Worm (Caenorhabditis elegans): ENCODE measurements around the gene F41E7.2.

Gene F41E7.2

ce11 chrX:10306923-10307322 lies 33.4 kb downstream of the F41E7.2 start:
- TF ChIP-seq B0310.2 (tag; optimal IDR thresholded peaks at IDR 0.05), result no peak
- TF ChIP-seq ceh-36 (tag; optimal IDR thresholded peaks at IDR 0.05), result no peak
- TF ChIP-seq hmg-4 (GFP tag; optimal IDR thresholded peaks at IDR 0.05), result no peak
- no peak for TF ChIP-seq flt-1 (GFP tag; IDR thresholded peaks at IDR 0.05)
- no peak for TF ChIP-seq scrt-1 (GFP tag; IDR thresholded peaks at IDR 0.05)
- TF ChIP-seq aly-1 (tag; optimal IDR thresholded peaks at IDR 0.05), result no peak
- no peak for TF ChIP-seq ama-1 (optimal IDR thresholded peaks at IDR 0.05)
- TF ChIP-seq tbx-11 (GFP tag; IDR thresholded peaks at IDR 0.05), result no peak

- TF ChIP-seq tbx-37 (GFP tag; conservative IDR thresholded peaks at IDR 0.05) (no peak), ama-1 (optimal IDR thresholded peaks at IDR 0.05) (no peak), aly-1 (tag; optimal IDR thresholded peaks at IDR 0.05) (no peak), F13C5.2 (tag; optimal IDR thresholded peaks at IDR 0.05) (no peak), tra-4 (tag; optimal IDR thresholded peaks at IDR 0.05) (no peak), B0310.2 (tag; optimal IDR thresholded peaks at IDR 0.05) (no peak), hnd-1 (tag; optimal IDR thresholded peaks at IDR 0.05) (no peak), ceh-13 (GFP tag; optimal IDR thresholded peaks at IDR 0.05) (no peak), tbx-11 (GFP tag; IDR thresholded peaks at IDR 0.05) (no peak), ceh-36 (tag; optimal IDR thresholded peaks at IDR 0.05) (no peak), ets-7 (tag; optimal IDR thresholded peaks at IDR 0.05) (no peak), hmbx-1 (tag; optimal IDR thresholded peaks at IDR 0.05) (no peak), scrt-1 (GFP tag; IDR thresholded peaks at IDR 0.05) (no peak), sea-1 (GFP tag; conservative IDR thresholded peaks at IDR 0.05) (no peak)
These were observed 34.0 kb downstream of the F41E7.2 start, which contains the start of gene F41E7.7 for ce11 chrX:10307495-10307894. F41E7.7 (plus strand) TSS chrX:10307795.

- TF ChIP-seq hnd-1 (tag; optimal IDR thresholded peaks at IDR 0.05), result no peak
- TF ChIP-seq ceh-13 (GFP tag; optimal IDR thresholded peaks at IDR 0.05), result no peak
- TF ChIP-seq aly-1 (tag; optimal IDR thresholded peaks at IDR 0.05), result no peak
- TF ChIP-seq ama-1 (optimal IDR thresholded peaks at IDR 0.05), result no peak
- TF ChIP-seq flt-1 (GFP tag; IDR thresholded peaks at IDR 0.05), result no peak
- no peak for TF ChIP-seq sea-1 (GFP tag; conservative IDR thresholded peaks at IDR 0.05)
- TF ChIP-seq hmbx-1 (tag; optimal IDR thresholded peaks at IDR 0.05), result no peak
- TF ChIP-seq tbx-37 (GFP tag; conservative IDR thresholded peaks at IDR 0.05), result no peak
- no peak for TF ChIP-seq tra-4 (tag; optimal IDR thresholded peaks at IDR 0.05)
- TF ChIP-seq ets-7 (tag; optimal IDR thresholded peaks at IDR 0.05), result no peak
- TF ChIP-seq pes-1 (GFP tag; IDR thresholded peaks at IDR 0.05), result no peak
- TF ChIP-seq tbx-11 (GFP tag; IDR thresholded peaks at IDR 0.05), result no peak
- TF ChIP-seq B0310.2 (tag; optimal IDR thresholded peaks at IDR 0.05), result no peak
These were observed 36.9 kb downstream of the F41E7.2 start, which contains the start of gene F41E7.6 for ce11 chrX:10310366-10310765. F41E7.6 (minus strand) TSS chrX:10310466.

ce11 chrX:10315905-10316304 lies 42.4 kb downstream of the F41E7.2 start, which contains the start of gene F41E7.9:
F41E7.9 (minus strand) TSS chrX:10316005.
- no peak for TF ChIP-seq aly-1 (tag; optimal IDR thresholded peaks at IDR 0.05)
- TF ChIP-seq tbx-11 (GFP tag; IDR thresholded peaks at IDR 0.05), result no peak
- no peak for TF ChIP-seq tra-4 (tag; optimal IDR thresholded peaks at IDR 0.05)
- no peak for TF ChIP-seq hmbx-1 (tag; optimal IDR thresholded peaks at IDR 0.05)
- TF ChIP-seq tbx-37 (GFP tag; conservative IDR thresholded peaks at IDR 0.05), result no peak
- no peak for TF ChIP-seq ceh-36 (tag; optimal IDR thresholded peaks at IDR 0.05)
- TF ChIP-seq flt-1 (GFP tag; IDR thresholded peaks at IDR 0.05), result no peak
- TF ChIP-seq ets-7 (tag; optimal IDR thresholded peaks at IDR 0.05), result no peak
- no peak for TF ChIP-seq ama-1 (optimal IDR thresholded peaks at IDR 0.05)
- no peak for TF ChIP-seq B0310.2 (tag; optimal IDR thresholded peaks at IDR 0.05)
- no peak for TF ChIP-seq hnd-1 (tag; optimal IDR thresholded peaks at IDR 0.05)
- no peak for TF ChIP-seq F13C5.2 (tag; optimal IDR thresholded peaks at IDR 0.05)
- TF ChIP-seq sea-1 (GFP tag; conservative IDR thresholded peaks at IDR 0.05), result no peak
- TF ChIP-seq ceh-13 (GFP tag; optimal IDR thresholded peaks at IDR 0.05), result no peak
- no peak for TF ChIP-seq hmg-4 (GFP tag; optimal IDR thresholded peaks at IDR 0.05)
- no peak for TF ChIP-seq pes-1 (GFP tag; IDR thresholded peaks at IDR 0.05)
- TF ChIP-seq scrt-1 (GFP tag; IDR thresholded peaks at IDR 0.05), result no peak

ce11 chrX:10317565-10317964 lies 44.1 kb downstream of the F41E7.2 start, which contains the start of gene R07E3.6:
R07E3.6 (plus strand) TSS chrX:10317722.
- TF ChIP-seq scrt-1 (GFP tag; IDR thresholded peaks at IDR 0.05) (no peak), tbx-11 (GFP tag; IDR thresholded peaks at IDR 0.05) (no peak), ceh-13 (GFP tag; optimal IDR thresholded peaks at IDR 0.05) (no peak), pes-1 (GFP tag; IDR thresholded peaks at IDR 0.05) (no peak), hmg-4 (GFP tag; optimal IDR thresholded peaks at IDR 0.05) (no peak), F13C5.2 (tag; optimal IDR thresholded peaks at IDR 0.05) (no peak), ets-7 (tag; optimal IDR thresholded peaks at IDR 0.05) (no peak), hnd-1 (tag; optimal IDR thresholded peaks at IDR 0.05) (no peak), tbx-37 (GFP tag; conservative IDR thresholded peaks at IDR 0.05) (no peak), hmbx-1 (tag; optimal IDR thresholded peaks at IDR 0.05) (no peak), ceh-36 (tag; optimal IDR thresholded peaks at IDR 0.05) (no peak), aly-1 (tag; optimal IDR thresholded peaks at IDR 0.05) (no peak)

ce11 chrX:10318437-10318836 lies 44.9 kb downstream of the F41E7.2 start:
- no peak for TF ChIP-seq flt-1 (GFP tag; IDR thresholded peaks at IDR 0.05)
- no peak for TF ChIP-seq scrt-1 (GFP tag; IDR thresholded peaks at IDR 0.05)
- TF ChIP-seq tra-4 (tag; optimal IDR thresholded peaks at IDR 0.05), result no peak
- no peak for TF ChIP-seq B0310.2 (tag; optimal IDR thresholded peaks at IDR 0.05)
- TF ChIP-seq F13C5.2 (tag; optimal IDR thresholded peaks at IDR 0.05), result no peak
- TF ChIP-seq tbx-37 (GFP tag; conservative IDR thresholded peaks at IDR 0.05), result no peak
- TF ChIP-seq aly-1 (tag; optimal IDR thresholded peaks at IDR 0.05), result no peak
- no peak for TF ChIP-seq ama-1 (optimal IDR thresholded peaks at IDR 0.05)
- no peak for TF ChIP-seq pes-1 (GFP tag; IDR thresholded peaks at IDR 0.05)
- TF ChIP-seq ceh-36 (tag; optimal IDR thresholded peaks at IDR 0.05), result no peak
- TF ChIP-seq ceh-13 (GFP tag; optimal IDR thresholded peaks at IDR 0.05), result no peak
- no peak for TF ChIP-seq ets-7 (tag; optimal IDR thresholded peaks at IDR 0.05)
- no peak for TF ChIP-seq tbx-11 (GFP tag; IDR thresholded peaks at IDR 0.05)
- no peak for TF ChIP-seq sea-1 (GFP tag; conservative IDR thresholded peaks at IDR 0.05)
- no peak for TF ChIP-seq hmbx-1 (tag; optimal IDR thresholded peaks at IDR 0.05)
- TF ChIP-seq hnd-1 (tag; optimal IDR thresholded peaks at IDR 0.05), result no peak
- no peak for TF ChIP-seq hmg-4 (GFP tag; optimal IDR thresholded peaks at IDR 0.05)

- TF ChIP-seq pes-1 (GFP tag; IDR thresholded peaks at IDR 0.05), result no peak
- no peak for TF ChIP-seq flt-1 (GFP tag; IDR thresholded peaks at IDR 0.05)
- no peak for TF ChIP-seq F13C5.2 (tag; optimal IDR thresholded peaks at IDR 0.05)
- TF ChIP-seq tra-4 (tag; optimal IDR thresholded peaks at IDR 0.05), result no peak
- no peak for TF ChIP-seq scrt-1 (GFP tag; IDR thresholded peaks at IDR 0.05)
- no peak for TF ChIP-seq ceh-36 (tag; optimal IDR thresholded peaks at IDR 0.05)
- no peak for TF ChIP-seq ama-1 (optimal IDR thresholded peaks at IDR 0.05)
- no peak for TF ChIP-seq tbx-11 (GFP tag; IDR thresholded peaks at IDR 0.05)
- no peak for TF ChIP-seq ets-7 (tag; optimal IDR thresholded peaks at IDR 0.05)
- no peak for TF ChIP-seq tbx-37 (GFP tag; conservative IDR thresholded peaks at IDR 0.05)
- TF ChIP-seq hmg-4 (GFP tag; optimal IDR thresholded peaks at IDR 0.05), result no peak
- TF ChIP-seq sea-1 (GFP tag; conservative IDR thresholded peaks at IDR 0.05), result no peak
- no peak for TF ChIP-seq ceh-13 (GFP tag; optimal IDR thresholded peaks at IDR 0.05)
- TF ChIP-seq B0310.2 (tag; optimal IDR thresholded peaks at IDR 0.05), result no peak
- no peak for TF ChIP-seq aly-1 (tag; optimal IDR thresholded peaks at IDR 0.05)
- TF ChIP-seq hnd-1 (tag; optimal IDR thresholded peaks at IDR 0.05), result no peak
- TF ChIP-seq hmbx-1 (tag; optimal IDR thresholded peaks at IDR 0.05), result no peak
These were observed 46.2 kb downstream of the F41E7.2 start for ce11 chrX:10319653-10320052.

Data from whole organism, early embryonic.